Worm (Caenorhabditis elegans) whole organism, L4/young adult: ENCODE data around the gene C29A12.1.

Experiments used
- dao-5 ChIP-seq: sonication (generic microtip); optimal IDR thresholded peaks from 2 replicates; lab custom pipeline; 2016; ENCODE audit warnings: missing genotype, missing genetic modification characterization, moderate library complexity, missing compliant biosample characterization
- him-1 ChIP-seq: sonication (generic microtip); optimal IDR thresholded peaks from 2 replicates; lab custom pipeline; 2016; ENCODE audit warnings: missing genotype, missing genetic modification reagents, missing genetic modification characterization, missing compliant biosample characterization

DNA sequence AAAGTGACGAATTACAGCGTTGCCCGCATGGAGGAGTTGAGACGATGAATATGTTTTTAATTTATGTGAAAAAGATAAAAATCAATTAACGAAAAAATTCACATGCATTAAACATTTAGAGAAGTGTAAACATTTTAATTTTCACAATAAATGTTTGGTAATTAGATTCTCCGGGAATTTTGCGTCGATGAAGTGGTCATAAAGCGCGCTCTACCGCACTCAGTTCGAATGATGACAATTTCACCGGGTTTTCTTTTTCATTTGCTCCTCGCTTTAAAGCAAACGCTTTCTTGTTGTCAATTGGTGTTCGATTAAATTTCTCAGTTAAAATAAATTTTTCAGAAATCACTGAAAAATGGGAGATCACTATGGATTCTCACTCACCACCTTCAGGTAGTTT, 43.3 kb downstream of the C29A12.1 start, which contains the start of the genes D1054.1 and pas-2:
- TF ChIP-seq dao-5 (tag; lab: Kevin White, UChicago) = no peak
- TF ChIP-seq him-1 (tag; lab: Kevin White, UChicago) = no peak
